Fruit fly (Drosophila melanogaster): ENCODE measurements around the gene CheB38b.

DNA sequence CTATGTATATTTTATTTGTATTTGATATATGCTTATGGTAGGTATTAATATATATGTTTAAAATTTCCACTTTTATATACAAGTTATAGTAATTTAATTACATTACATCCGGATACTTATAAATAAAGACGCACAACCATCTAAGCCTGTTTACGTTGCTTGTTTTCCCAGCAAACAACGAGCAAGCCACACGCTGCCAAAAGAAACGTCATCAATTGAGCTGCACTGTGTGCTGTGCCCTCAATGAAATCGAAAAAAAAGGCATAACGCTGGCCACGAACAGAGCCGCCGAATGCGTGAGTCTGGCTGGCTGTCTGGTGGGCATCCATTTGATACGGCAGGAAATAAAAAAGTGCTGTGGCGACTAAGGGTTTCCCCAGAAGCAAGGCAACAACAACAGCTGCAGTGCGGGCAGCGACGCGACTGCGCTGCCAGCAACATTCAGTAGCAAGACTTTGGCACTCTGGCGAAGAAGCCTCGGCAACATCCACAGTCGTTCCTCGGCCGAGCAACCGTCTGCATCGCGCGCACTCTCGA is 35.1 kb upstream of the CheB38b start, which contains the start of gene twit:
- TF ChIP-seq CG8478 (optimal IDR thresholded peaks at IDR 0.05) = no peak
- TF ChIP-seq CTCF (optimal IDR thresholded peaks at IDR 0.05) = no peak
